Worm (Caenorhabditis elegans) whole organism, young adult: Measurements from ENCODE around the gene somi-1.
A peak's percentile ranks its signal among the peaks of the same experiment; 100 is the strongest.

Source experiments
- B0261.1 ChIP-seq: sonication (generic microtip); optimal IDR thresholded peaks from 2 replicates; lab custom pipeline; 2016; ENCODE audit warnings: mild to moderate bottlenecking, missing genetic modification characterization, moderate library complexity, missing compliant biosample characterization
- F39B2.1 ChIP-seq: fragments of 200-800 bp; sonication (Bioruptor generic); IDR thresholded peaks from 2 replicates; pipeline ENCODE4 v1.3.6; 2022; ENCODE audit warnings: missing genetic modification reagents, missing genetic modification characterization, missing compliant biosample characterization
- F49E8.2 ChIP-seq: sonication (generic microtip); optimal IDR thresholded peaks from 3 replicates; lab custom pipeline; 2017; ENCODE audit warnings: missing genetic modification characterization, mild to moderate bottlenecking, missing compliant biosample characterization, antibody characterized with exemption, moderate library complexity; ENCODE audit not compliant: insufficient read depth
- K12H6.12 ChIP-seq: fragments of 200-800 bp; sonication (Bioruptor generic); optimal IDR thresholded peaks from 2 replicates; lab custom pipeline; 2018; ENCODE audit warnings: mild to moderate bottlenecking, missing genetic modification characterization, missing compliant biosample characterization
- T07F8.4 ChIP-seq: sonication (generic microtip); optimal IDR thresholded peaks from 2 replicates; lab custom pipeline; 2016; ENCODE audit warnings: mild to moderate bottlenecking, missing genetic modification characterization, moderate library complexity, missing compliant biosample characterization
- Y53F4B.3 ChIP-seq: fragments of 200-800 bp; sonication (Bioruptor generic); IDR thresholded peaks from 2 replicates; pipeline ENCODE4 v1.3.6; 2022; ENCODE audit warnings: missing genetic modification reagents, missing genetic modification characterization, missing compliant biosample characterization
- Y53G8AR.9 ChIP-seq: fragments of 200-800 bp; sonication (Bioruptor generic); conservative IDR thresholded peaks from 2 replicates; pipeline ENCODE4 v1.3.6; 2022; ENCODE audit warnings: missing genetic modification reagents, missing genetic modification characterization, missing compliant biosample characterization
- Y95B8A.8 ChIP-seq: fragments of 200-800 bp; sonication (Bioruptor generic); IDR thresholded peaks from 2 replicates; pipeline ENCODE4 v1.3.6; 2022; ENCODE audit warnings: missing genetic modification reagents, missing genetic modification characterization, missing compliant biosample characterization
- akir-1 ChIP-seq: fragments of 200-800 bp; sonication (Bioruptor generic); optimal IDR thresholded peaks from 2 replicates; lab custom pipeline; 2018; ENCODE audit warnings: mild to moderate bottlenecking, missing genetic modification characterization, moderate library complexity, missing compliant biosample characterization
- atf-7 ChIP-seq: sonication (generic microtip); optimal IDR thresholded peaks from 2 replicates; lab custom pipeline; 2017; ENCODE audit warnings: mild to moderate bottlenecking, missing genetic modification characterization, missing compliant biosample characterization
- bed-2 ChIP-seq: fragments of 200-800 bp; sonication (Bioruptor generic); IDR thresholded peaks from 2 replicates; pipeline ENCODE4 v1.3.6; 2022; ENCODE audit warnings: missing genetic modification reagents, missing genetic modification characterization, missing compliant biosample characterization
- cebp-1 ChIP-seq, 2 experiments: fragments of 200-800 bp in 1 of 2; sonication (Bioruptor generic) in 1 of 2; sonication (generic microtip) in 1 of 2; IDR thresholded peaks in 1 of 2; optimal IDR thresholded peaks in 1 of 2; 2 replicates each; pipeline versions ENCODE4 v1.3.6 to Lab custom; 2017 to 2022; ENCODE audit warnings: missing compliant biosample characterization in 2 of 2, missing genetic modification characterization in 2 of 2, mild to moderate bottlenecking in 1 of 2, missing genetic modification reagents in 1 of 2, moderate library complexity in 1 of 2
- ceh-100 ChIP-seq: fragments of 200-800 bp; sonication (Bioruptor generic); IDR thresholded peaks from 2 replicates; pipeline ENCODE4 v1.3.6; 2022; ENCODE audit warnings: missing genetic modification reagents, missing genetic modification characterization, missing compliant biosample characterization
- ceh-27 ChIP-seq: fragments of 200-800 bp; sonication (Bioruptor generic); optimal IDR thresholded peaks from 2 replicates; lab custom pipeline; 2018; ENCODE audit warnings: mild to moderate bottlenecking, missing genetic modification characterization, moderate library complexity, missing compliant biosample characterization
- ceh-58 ChIP-seq: fragments of 200-800 bp; sonication (Bioruptor generic); IDR thresholded peaks from 2 replicates; pipeline ENCODE4 v1.3.6; 2022; ENCODE audit warnings: missing genetic modification characterization, missing compliant biosample characterization
- ceh-79 ChIP-seq: sonication (generic microtip); optimal IDR thresholded peaks from 2 replicates; lab custom pipeline; 2017; ENCODE audit warnings: mild to moderate bottlenecking, missing genetic modification characterization, missing compliant biosample characterization
- ceh-91 ChIP-seq: fragments of 200-800 bp; sonication (Bioruptor generic); IDR thresholded peaks from 2 replicates; pipeline ENCODE4 v1.3.6; 2022; ENCODE audit warnings: missing genetic modification reagents, missing genetic modification characterization, missing compliant biosample characterization
- dox-1 ChIP-seq: fragments of 200-800 bp; sonication (Bioruptor generic); IDR thresholded peaks from 2 replicates; pipeline ENCODE4 v1.3.6; 2022; ENCODE audit warnings: missing genetic modification reagents, missing genetic modification characterization, missing compliant biosample characterization
- hlh-12 ChIP-seq: sonication (generic microtip); optimal IDR thresholded peaks from 2 replicates; lab custom pipeline; 2016; ENCODE audit warnings: missing genetic modification characterization, missing compliant biosample characterization
- hmg-20 ChIP-seq: fragments of 200-800 bp; sonication (Bioruptor generic); IDR thresholded peaks from 2 replicates; pipeline ENCODE4 v1.3.6; 2022; ENCODE audit warnings: missing genetic modification reagents, missing genetic modification characterization, missing compliant biosample characterization
- hrde-1 ChIP-seq: sonication (generic microtip); optimal IDR thresholded peaks from 2 replicates; lab custom pipeline; 2016; ENCODE audit warnings: missing genetic modification characterization, mild to moderate bottlenecking, missing compliant biosample characterization, moderate library complexity, missing genotype, missing genetic modification reagents, borderline replicate concordance
- hsf-1 ChIP-seq: fragments of 200-800 bp; sonication (Bioruptor generic); IDR thresholded peaks from 2 replicates; pipeline ENCODE4 v1.3.6; 2022; ENCODE audit warnings: missing genetic modification reagents, missing genetic modification characterization, missing compliant biosample characterization
- let-526 ChIP-seq: fragments of 200-800 bp; sonication (Bioruptor generic); IDR thresholded peaks from 2 replicates; pipeline ENCODE4 v1.3.6; 2022; ENCODE audit warnings: missing genetic modification reagents, missing genetic modification characterization, missing compliant biosample characterization
- let-607 ChIP-seq, 2 experiments: fragments of 200-800 bp in 1 of 2; sonication (Bioruptor generic) in 1 of 2; sonication (generic microtip) in 1 of 2; optimal IDR thresholded peaks; 2 replicates each; lab custom pipeline; 2016 to 2018; ENCODE audit warnings: mild to moderate bottlenecking in 2 of 2, missing compliant biosample characterization in 2 of 2, missing genetic modification characterization in 2 of 2, moderate library complexity in 2 of 2, missing genotype in 1 of 2
- lin-26 ChIP-seq: fragments of 200-800 bp; sonication (Bioruptor generic); IDR thresholded peaks from 2 replicates; pipeline ENCODE4 v1.3.6; 2022; ENCODE audit warnings: missing genetic modification reagents, missing genetic modification characterization, missing compliant biosample characterization
- lin-40 ChIP-seq: sonication (generic microtip); optimal IDR thresholded peaks from 2 replicates; lab custom pipeline; 2016; ENCODE audit warnings: missing genetic modification characterization, mild to moderate bottlenecking, missing compliant biosample characterization, missing genotype, missing genetic modification reagents
- madf-3 ChIP-seq: fragments of 200-800 bp; sonication (Bioruptor generic); IDR thresholded peaks from 2 replicates; pipeline ENCODE4 v1.3.6; 2022; ENCODE audit warnings: missing genetic modification reagents, missing genetic modification characterization, missing compliant biosample characterization
- madf-6 ChIP-seq: fragments of 200-800 bp; sonication (Bioruptor generic); IDR thresholded peaks from 2 replicates; pipeline ENCODE4 v1.3.6; 2022; ENCODE audit warnings: missing genetic modification reagents, missing genetic modification characterization, missing compliant biosample characterization
- madf-8 ChIP-seq: fragments of 200-800 bp; sonication (Bioruptor generic); conservative IDR thresholded peaks from 2 replicates; pipeline ENCODE4 v1.3.6; 2022; ENCODE audit warnings: missing genetic modification reagents, missing genetic modification characterization, missing compliant biosample characterization
- mel-28 ChIP-seq: sonication (generic microtip); optimal IDR thresholded peaks from 2 replicates; lab custom pipeline; 2016; ENCODE audit warnings: borderline replicate concordance, mild to moderate bottlenecking, missing genetic modification characterization, missing compliant biosample characterization
- nfyb-1 ChIP-seq: fragments of 200-800 bp; sonication (Bioruptor generic); IDR thresholded peaks from 2 replicates; pipeline ENCODE4 v1.3.6; 2022; ENCODE audit warnings: missing genetic modification reagents, missing genetic modification characterization, missing compliant biosample characterization
- nhr-179 ChIP-seq: sonication (generic microtip); optimal IDR thresholded peaks from 2 replicates; lab custom pipeline; 2016; ENCODE audit warnings: mild to moderate bottlenecking, missing genetic modification characterization, missing compliant biosample characterization
- nhr-80 ChIP-seq: sonication (generic microtip); optimal IDR thresholded peaks from 2 replicates; lab custom pipeline; 2016; ENCODE audit warnings: missing genetic modification characterization, missing compliant biosample characterization
- pbrm-1 ChIP-seq: fragments of 200-800 bp; sonication (Bioruptor generic); IDR thresholded peaks from 2 replicates; pipeline ENCODE4 v1.3.6; 2022; ENCODE audit warnings: missing genetic modification reagents, missing genetic modification characterization, missing compliant biosample characterization
- rcor-1 ChIP-seq: fragments of 200-800 bp; sonication (Bioruptor generic); IDR thresholded peaks from 2 replicates; pipeline ENCODE4 v1.3.6; 2022; ENCODE audit warnings: missing genetic modification reagents, missing genetic modification characterization, missing compliant biosample characterization
- snpc-1.1 ChIP-seq: sonication (generic microtip); optimal IDR thresholded peaks from 2 replicates; lab custom pipeline; 2017; ENCODE audit warnings: missing genetic modification characterization, mild to moderate bottlenecking, missing compliant biosample characterization, antibody characterized with exemption, moderate library complexity, missing genotype, missing genetic modification reagents; ENCODE audit not compliant: insufficient read depth
- snpc-1.3 ChIP-seq: sonication (generic microtip); optimal IDR thresholded peaks from 2 replicates; lab custom pipeline; 2017; ENCODE audit warnings: missing genetic modification characterization, mild to moderate bottlenecking, missing compliant biosample characterization, antibody characterized with exemption, moderate library complexity, missing genotype, missing genetic modification reagents; ENCODE audit not compliant: insufficient read depth
- snpc-4 ChIP-seq, 5 experiments: fragments of 150-350 bp in 1 of 5; sonication (generic microtip) in 4 of 5; optimal IDR thresholded peaks; 2 replicates each; lab custom pipeline; 2014 to 2018; ENCODE audit warnings: missing genetic modification characterization in 5 of 5, missing biosample characterization in 3 of 5, antibody characterized with exemption in 2 of 5, mild to moderate bottlenecking in 2 of 5, missing compliant biosample characterization in 2 of 5, missing genotype in 2 of 5, moderate library complexity in 2 of 5, missing genetic modification reagents in 1 of 5
- tbx-9 ChIP-seq: sonication (generic microtip); optimal IDR thresholded peaks from 2 replicates; lab custom pipeline; 2016; ENCODE audit warnings: borderline replicate concordance, missing genetic modification characterization, inconsistent platforms, missing compliant biosample characterization
- tlf-1 ChIP-seq: fragments of 200-800 bp; sonication (Bioruptor generic); optimal IDR thresholded peaks from 2 replicates; lab custom pipeline; 2018; ENCODE audit warnings: mild to moderate bottlenecking, missing genetic modification characterization, missing compliant biosample characterization
- xnd-1 ChIP-seq: sonication (generic microtip); optimal IDR thresholded peaks from 2 replicates; lab custom pipeline; 2016; ENCODE audit warnings: missing genotype, missing genetic modification reagents, missing genetic modification characterization, missing compliant biosample characterization
- zfh-2 ChIP-seq: fragments of 200-800 bp; sonication (Bioruptor generic); conservative IDR thresholded peaks from 2 replicates; pipeline ENCODE4 v1.3.6; 2022; ENCODE audit warnings: missing genetic modification reagents, missing genetic modification characterization, missing compliant biosample characterization
- ztf-18 ChIP-seq: sonication (generic microtip); optimal IDR thresholded peaks from 2 replicates; lab custom pipeline; 2016; ENCODE audit warnings: missing genotype, mild to moderate bottlenecking, missing genetic modification characterization, missing compliant biosample characterization
- ztf-22 ChIP-seq: fragments of 200-800 bp; sonication (Bioruptor generic); optimal IDR thresholded peaks from 2 replicates; lab custom pipeline; 2018; ENCODE audit warnings: mild to moderate bottlenecking, missing genetic modification characterization, moderate library complexity, missing compliant biosample characterization
- ztf-25 ChIP-seq: fragments of 200-800 bp; sonication (Bioruptor generic); IDR thresholded peaks from 2 replicates; pipeline ENCODE4 v1.3.6; 2022; ENCODE audit warnings: missing genetic modification reagents, missing genetic modification characterization, missing compliant biosample characterization

The somi-1 gene

ce11 chrV:13380178-13380577 lies 11.0 kb downstream of the somi-1 start, which contains the start of gene ifbp-1 (continued):
- no peak for TF ChIP-seq K12H6.12 (tag; lab: Kevin White, UChicago)
- peak; percentile 73 for TF ChIP-seq lin-40 (tag; lab: Kevin White, UChicago)
- no peak for TF ChIP-seq let-607 (tag; optimal IDR thresholded peaks at IDR 0.05; lab: Kevin White, UChicago)
- TF ChIP-seq F49E8.2, result no peak
- no peak for TF ChIP-seq tlf-1 (GFP tag; lab: Kevin White, UChicago)
- no peak for TF ChIP-seq let-526
- no peak for TF ChIP-seq B0261.1
- peak; percentile 60; the same call in 1 of the 2 replicates for TF ChIP-seq lin-26
- no peak for TF ChIP-seq zfh-2 (GFP tag; lab: Robert Waterston, UW)
- TF ChIP-seq rcor-1, result no peak
- TF ChIP-seq hmg-20 (GFP tag; lab: Robert Waterston, UW), result no peak

ce11 chrV:13377130-13377529 lies 14.1 kb downstream of the somi-1 start:
- 0 out of 2 replicates have a peak, but pooled peaks have one; percentile 24 for TF ChIP-seq dox-1 (GFP tag; lab: Robert Waterston, UW)
- no peak for TF ChIP-seq hlh-12
- TF ChIP-seq hsf-1 (GFP tag; lab: Robert Waterston, UW), result no peak
- no peak for TF ChIP-seq Y53F4B.3
- peak; percentile 79 to 91 for TF ChIP-seq let-607 (tag; optimal IDR thresholded peaks at IDR 0.05; lab: Kevin White, UChicago)
- no peak for TF ChIP-seq ztf-18 (tag; lab: Kevin White, UChicago)
- no peak for TF ChIP-seq Y53G8AR.9 (GFP tag; lab: Robert Waterston, UW)
- no peak for TF ChIP-seq pbrm-1
- no peak for TF ChIP-seq snpc-4 (GFP tag; optimal IDR thresholded peaks at IDR 0.05; lab: Kevin White, UChicago)
- peak in 1 of 4 experiments; percentile 9 for TF ChIP-seq snpc-4 (tag; optimal IDR thresholded peaks at IDR 0.05; lab: Kevin White, UChicago)
- 0 out of 2 replicates have a peak, but pooled peaks have one; percentile 62 for TF ChIP-seq Y95B8A.8 (GFP tag; lab: Robert Waterston, UW)
- TF ChIP-seq madf-3 (GFP tag; lab: Robert Waterston, UW), result no peak
- no peak for TF ChIP-seq xnd-1 (tag; lab: Kevin White, UChicago)
- TF ChIP-seq ceh-91, result no peak
- TF ChIP-seq ceh-58, result no peak
- TF ChIP-seq nhr-80, result peak; percentile 91
- TF ChIP-seq atf-7, result peak; percentile 67
- TF ChIP-seq ceh-100 (GFP tag; lab: Robert Waterston, UW), result no peak
- no peak for TF ChIP-seq madf-6
- no peak for TF ChIP-seq F39B2.1 (GFP tag; lab: Robert Waterston, UW)
- no peak for TF ChIP-seq akir-1
- no peak for TF ChIP-seq ceh-27 (GFP tag; lab: Kevin White, UChicago)
- TF ChIP-seq madf-8 (GFP tag; lab: Robert Waterston, UW), result no peak
- no peak for TF ChIP-seq mel-28
- TF ChIP-seq snpc-1.1 (tag; lab: Kevin White, UChicago), result no peak
- no peak for TF ChIP-seq tbx-9 (tag; lab: Kevin White, UChicago)
- TF ChIP-seq hrde-1 (tag; lab: Kevin White, UChicago), result no peak
- TF ChIP-seq ceh-79 (tag; lab: Kevin White, UChicago), result no peak
- no peak for TF ChIP-seq snpc-1.3 (tag; lab: Kevin White, UChicago)
- TF ChIP-seq ztf-22 (GFP tag; lab: Kevin White, UChicago), result no peak
- no peak for TF ChIP-seq lin-40 (tag; lab: Kevin White, UChicago)
- TF ChIP-seq bed-2 (GFP tag; lab: Robert Waterston, UW), result no peak
- TF ChIP-seq zfh-2 (GFP tag; lab: Robert Waterston, UW), result no peak
- TF ChIP-seq nfyb-1 (GFP tag; lab: Robert Waterston, UW), result no peak
- no peak for TF ChIP-seq ztf-25 (GFP tag; lab: Robert Waterston, UW)
- no peak for TF ChIP-seq T07F8.4
- no peak for TF ChIP-seq cebp-1 (GFP tag; IDR thresholded peaks at IDR 0.05; lab: Robert Waterston, UW)
- TF ChIP-seq cebp-1 (tag; optimal IDR thresholded peaks at IDR 0.05; lab: Kevin White, UChicago), result peak; percentile 48
- no peak for TF ChIP-seq nhr-179 (tag; lab: Kevin White, UChicago)
